Fruit fly (Drosophila melanogaster) whole organism, embryonic: ENCODE measurements around the gene CG42324.
A peak's percentile ranks its signal among the peaks of the same experiment; 100 is the strongest.

Source experiments
- Atf3 ChIP-seq: fragments of 200-800 bp; sonication (Bioruptor generic); optimal IDR thresholded peaks from 3 replicates; lab custom pipeline; 2016; ENCODE audit warnings: missing biosample characterization, missing genetic modification characterization
- Atf6 ChIP-seq: fragments of 200-800 bp; sonication (Bioruptor generic); IDR thresholded peaks from 2 replicates; pipeline ENCODE4 v1.3.6; 2022; ENCODE audit warnings: missing biosample characterization, missing genetic modification characterization
- CG11093 ChIP-seq: fragments of 200-800 bp; sonication (Bioruptor generic); IDR thresholded peaks from 3 replicates; pipeline ENCODE4 v1.3.6; 2022; ENCODE audit warnings: missing biosample characterization, missing genetic modification characterization
- CG12219 ChIP-seq: fragments of 200-800 bp; sonication (Bioruptor generic); optimal IDR thresholded peaks from 3 replicates; lab custom pipeline; 2018; ENCODE audit warnings: missing biosample characterization, mild to moderate bottlenecking, missing genetic modification characterization
- CG12391 ChIP-seq: fragments of 200-800 bp; sonication (Bioruptor generic); optimal IDR thresholded peaks from 3 replicates; lab custom pipeline; 2018; ENCODE audit warnings: missing biosample characterization, mild to moderate bottlenecking, missing genetic modification characterization, moderate library complexity
- CG12744 ChIP-seq: fragments of 200-800 bp; sonication (Bioruptor generic); optimal IDR thresholded peaks from 2 replicates; lab custom pipeline; 2016; ENCODE audit warnings: missing biosample characterization, missing genetic modification characterization
- CG18619 ChIP-seq: fragments of 200-800 bp; sonication (Bioruptor generic); optimal IDR thresholded peaks from 3 replicates; lab custom pipeline; 2017; ENCODE audit warnings: missing biosample characterization, mild to moderate bottlenecking, missing genetic modification characterization
- CG2116 ChIP-seq: fragments of 200-800 bp; sonication (Bioruptor generic); optimal IDR thresholded peaks from 3 replicates; lab custom pipeline; 2018; ENCODE audit warnings: missing biosample characterization, mild to moderate bottlenecking, missing genetic modification characterization
- CG31388 ChIP-seq: fragments of 200-800 bp; sonication (Bioruptor generic); optimal IDR thresholded peaks from 2 replicates; lab custom pipeline; 2016; ENCODE audit warnings: missing biosample characterization, missing genetic modification characterization
- CG31441 ChIP-seq: fragments of 200-800 bp; sonication (Bioruptor generic); IDR thresholded peaks from 2 replicates; pipeline ENCODE4 v1.3.6; 2022; ENCODE audit warnings: missing biosample characterization, missing genetic modification characterization
- CG3281 ChIP-seq: fragments of 200-800 bp; sonication (Bioruptor generic); optimal IDR thresholded peaks from 3 replicates; lab custom pipeline; 2017; ENCODE audit warnings: missing biosample characterization, mild to moderate bottlenecking, missing genetic modification characterization
- CG33213 ChIP-seq: fragments of 200-800 bp; sonication (Bioruptor generic); optimal IDR thresholded peaks from 3 replicates; lab custom pipeline; 2016; ENCODE audit warnings: missing biosample characterization, missing genetic modification characterization
- CG34376 ChIP-seq: fragments of 200-800 bp; sonication (Bioruptor generic); optimal IDR thresholded peaks from 2 replicates; lab custom pipeline; 2018; ENCODE audit warnings: missing biosample characterization, mild to moderate bottlenecking, missing genetic modification characterization
- CG3838 ChIP-seq: fragments of 200-800 bp; sonication (Bioruptor generic); optimal IDR thresholded peaks from 3 replicates; lab custom pipeline; 2016; ENCODE audit warnings: missing biosample characterization, missing genetic modification characterization
- CG4424 ChIP-seq: fragments of 200-800 bp; sonication (Bioruptor generic); optimal IDR thresholded peaks from 3 replicates; lab custom pipeline; 2016; ENCODE audit warnings: missing biosample characterization, missing genetic modification characterization
- CG7556 ChIP-seq: fragments of 200-800 bp; sonication (Bioruptor generic); optimal IDR thresholded peaks from 2 replicates; lab custom pipeline; 2017; ENCODE audit warnings: missing biosample characterization, mild to moderate bottlenecking, missing genetic modification characterization
- CG7839 ChIP-seq: fragments of 200-800 bp; sonication (Bioruptor generic); optimal IDR thresholded peaks from 3 replicates; lab custom pipeline; 2018; ENCODE audit warnings: missing biosample characterization, mild to moderate bottlenecking, missing genetic modification characterization, moderate library complexity
- CG8924 ChIP-seq: fragments of 200-800 bp; optimal IDR thresholded peaks from 3 replicates; lab custom pipeline; 2019; ENCODE audit warnings: missing biosample characterization, mild to moderate bottlenecking, missing genetic modification characterization, moderate library complexity
- CG9609 ChIP-seq: fragments of 200-800 bp; sonication (Bioruptor generic); optimal IDR thresholded peaks from 3 replicates; lab custom pipeline; 2016; ENCODE audit warnings: missing biosample characterization, missing genetic modification characterization
- CG9876 ChIP-seq: fragments of 200-800 bp; sonication (Bioruptor generic); optimal IDR thresholded peaks from 2 replicates; lab custom pipeline; 2016; ENCODE audit warnings: missing biosample characterization, missing genetic modification characterization
- CHES-1-like ChIP-seq: fragments of 200-800 bp; sonication (Bioruptor generic); optimal IDR thresholded peaks from 2 replicates; lab custom pipeline; 2016; ENCODE audit warnings: missing biosample characterization, missing genetic modification characterization
- D19B ChIP-seq: fragments of 200-800 bp; sonication (Bioruptor generic); optimal IDR thresholded peaks from 2 replicates; lab custom pipeline; 2017; ENCODE audit warnings: missing biosample characterization, mild to moderate bottlenecking, missing genetic modification characterization
- Deaf1 ChIP-seq: fragments of 200-800 bp; optimal IDR thresholded peaks from 3 replicates; lab custom pipeline; 2019; ENCODE audit warnings: missing biosample characterization, mild to moderate bottlenecking, missing genetic modification characterization, moderate library complexity
- Dp ChIP-seq: fragments of 200-800 bp; sonication (Bioruptor generic); optimal IDR thresholded peaks from 2 replicates; lab custom pipeline; 2018; ENCODE audit warnings: missing biosample characterization, mild to moderate bottlenecking, missing genetic modification characterization, moderate library complexity
- Elba2 ChIP-seq: fragments of 200-800 bp; sonication (Bioruptor generic); optimal IDR thresholded peaks from 3 replicates; lab custom pipeline; 2016; ENCODE audit warnings: missing biosample characterization, missing genetic modification characterization
- Hr3 ChIP-seq: fragments of 200-800 bp; sonication (Bioruptor generic); optimal IDR thresholded peaks from 3 replicates; lab custom pipeline; 2016; ENCODE audit warnings: missing biosample characterization, missing genetic modification characterization
- Hr51 ChIP-seq, 2 experiments: fragments of 200-800 bp; sonication (Bioruptor generic); optimal IDR thresholded peaks; 2 replicates in 1 of 2; 3 replicates in 1 of 2; lab custom pipeline; 2016 to 2018; ENCODE audit warnings: missing biosample characterization in 2 of 2, missing genetic modification characterization in 2 of 2, mild to moderate bottlenecking in 1 of 2, moderate library complexity in 1 of 2
- Hsf ChIP-seq: fragments of 200-800 bp; sonication (Bioruptor generic); optimal IDR thresholded peaks from 3 replicates; lab custom pipeline; 2016; ENCODE audit warnings: missing biosample characterization, missing genetic modification characterization
- Meics ChIP-seq: fragments of 200-800 bp; sonication (Bioruptor generic); optimal IDR thresholded peaks from 2 replicates; lab custom pipeline; 2017; ENCODE audit warnings: missing biosample characterization, mild to moderate bottlenecking, missing genetic modification characterization
- Mes4 ChIP-seq: fragments of 200-800 bp; sonication (Bioruptor generic); optimal IDR thresholded peaks from 2 replicates; lab custom pipeline; 2016; ENCODE audit warnings: missing biosample characterization, missing genetic modification characterization
- Nf-YB ChIP-seq: fragments of 200-800 bp; sonication (Bioruptor generic); optimal IDR thresholded peaks from 3 replicates; lab custom pipeline; 2019; ENCODE audit warnings: missing biosample characterization, mild to moderate bottlenecking, missing genetic modification characterization, moderate library complexity
- Optix ChIP-seq: fragments of 200-800 bp; sonication (Bioruptor generic); IDR thresholded peaks from 3 replicates; pipeline ENCODE4 v1.3.6; 2022; ENCODE audit warnings: missing biosample characterization, missing genetic modification characterization
- Sin3A ChIP-seq: fragments of >200 bp; optimal IDR thresholded peaks from 2 replicates; lab custom pipeline; 2018
- Sox102F ChIP-seq: fragments of 200-800 bp; sonication (Bioruptor generic); optimal IDR thresholded peaks from 2 replicates; lab custom pipeline; 2018; ENCODE audit warnings: missing biosample characterization, mild to moderate bottlenecking, missing genetic modification characterization, moderate library complexity
- Taf1 ChIP-seq: fragments of 200-800 bp; sonication (Bioruptor generic); IDR thresholded peaks from 2 replicates; pipeline ENCODE4 v1.3.6; 2022; ENCODE audit warnings: missing biosample characterization, missing genetic modification characterization
- bbx ChIP-seq: fragments of 200-800 bp; sonication (Bioruptor generic); IDR thresholded peaks from 2 replicates; pipeline ENCODE4 v1.3.6; 2022; ENCODE audit warnings: missing biosample characterization, missing genetic modification characterization; ENCODE audit not compliant: partially characterized antibody
- ci ChIP-seq: fragments of 200-800 bp; sonication (Bioruptor generic); IDR thresholded peaks from 3 replicates; pipeline ENCODE4 v1.3.6; 2022; ENCODE audit warnings: missing biosample characterization, missing genetic modification characterization
- dmrt11E ChIP-seq: fragments of 200-800 bp; sonication (Bioruptor generic); optimal IDR thresholded peaks from 3 replicates; lab custom pipeline; 2018; ENCODE audit warnings: missing biosample characterization, mild to moderate bottlenecking, missing genetic modification characterization, moderate library complexity
- fu2 ChIP-seq: fragments of 200-800 bp; sonication (Bioruptor generic); optimal IDR thresholded peaks from 2 replicates; lab custom pipeline; 2016; ENCODE audit warnings: missing biosample characterization, missing genetic modification characterization
- hbn ChIP-seq: fragments of 200-800 bp; sonication (Bioruptor generic); IDR thresholded peaks from 2 replicates; pipeline ENCODE4 v1.3.6; 2022; ENCODE audit warnings: missing biosample characterization, missing genetic modification characterization; ENCODE audit not compliant: partially characterized antibody
- mam ChIP-seq: fragments of 200-800 bp; sonication (Bioruptor generic); optimal IDR thresholded peaks from 3 replicates; lab custom pipeline; 2016; ENCODE audit warnings: missing biosample characterization, missing genetic modification characterization
- mld ChIP-seq: fragments of 200-800 bp; sonication (Bioruptor generic); IDR thresholded peaks from 3 replicates; pipeline ENCODE4 v1.3.6; 2022; ENCODE audit warnings: missing biosample characterization, missing genetic modification characterization; ENCODE audit not compliant: partially characterized antibody
- pan ChIP-seq, 4 experiments: fragments of >200 bp in 3 of 4; fragments of 200-800 bp in 1 of 4; sonication (Bioruptor generic) in 1 of 4; optimal IDR thresholded peaks in 3 of 4; IDR thresholded peaks in 1 of 4; 2 replicates each; pipeline versions ENCODE4 v1.3.6 to Lab custom; 2017 to 2022; ENCODE audit warnings: missing biosample characterization in 2 of 4, missing genetic modification characterization in 2 of 4, mixed read lengths in 1 of 4
- phol ChIP-seq: fragments of 200-800 bp; sonication (Bioruptor generic); optimal IDR thresholded peaks from 3 replicates; lab custom pipeline; 2018; ENCODE audit warnings: missing biosample characterization, mild to moderate bottlenecking, missing genetic modification characterization, moderate library complexity
- sens ChIP-seq: fragments of 200-800 bp; sonication (Bioruptor generic); peaks from one replicate; lab custom pipeline; 2016; ENCODE audit warnings: missing biosample characterization, missing genetic modification characterization
- seq ChIP-seq: fragments of 200-800 bp; sonication (Bioruptor generic); IDR thresholded peaks from 2 replicates; pipeline ENCODE4 v1.3.6; 2022; ENCODE audit warnings: missing biosample characterization, missing genetic modification characterization
- sisA ChIP-seq: fragments of 200-800 bp; sonication (Bioruptor generic); IDR thresholded peaks from 2 replicates; pipeline ENCODE4 v1.3.6; 2022; ENCODE audit warnings: missing biosample characterization, missing genetic modification characterization
- slbo ChIP-seq: fragments of 200-800 bp; sonication (Bioruptor generic); IDR thresholded peaks from 2 replicates; pipeline ENCODE4 v1.3.6; 2022; ENCODE audit warnings: missing biosample characterization, missing genetic modification characterization
- unpg ChIP-seq: fragments of 200-800 bp; sonication (Bioruptor generic); optimal IDR thresholded peaks from 3 replicates; lab custom pipeline; 2018; ENCODE audit warnings: missing biosample characterization, mild to moderate bottlenecking, missing genetic modification characterization, moderate library complexity
- wek ChIP-seq: fragments of 200-800 bp; sonication (Bioruptor generic); optimal IDR thresholded peaks from 3 replicates; lab custom pipeline; 2018; ENCODE audit warnings: missing biosample characterization, mild to moderate bottlenecking, missing genetic modification characterization, moderate library complexity
- z ChIP-seq: fragments of 200-800 bp; sonication (Bioruptor generic); IDR thresholded peaks from 3 replicates; pipeline ENCODE4 v1.3.6; 2022; ENCODE audit warnings: missing biosample characterization, missing genetic modification characterization

CG42324 gene

DNA sequence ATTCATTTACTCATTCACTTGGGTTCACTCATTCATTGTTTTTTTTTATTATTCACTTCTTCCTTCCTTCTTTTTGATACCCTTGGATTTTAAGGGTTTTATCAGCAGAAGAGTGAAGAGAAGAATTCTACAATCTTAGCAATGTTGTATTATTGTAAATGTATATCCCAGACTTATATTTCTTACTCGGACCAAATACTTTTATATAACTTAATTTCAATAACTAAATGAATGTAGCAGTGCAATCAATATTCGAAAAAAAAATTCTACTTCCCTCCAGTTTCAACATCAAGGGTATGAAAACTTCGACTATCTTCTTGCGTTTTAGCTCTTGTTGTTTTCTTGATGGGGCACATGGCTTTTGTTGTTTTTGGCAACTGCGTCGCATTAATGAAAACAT is 21.8 kb upstream of the CG42324 start (continued):
- peak; percentile 10 for TF ChIP-seq Hsf
- no peak for TF ChIP-seq CG34376 (GFP tag; lab: Kevin White, UChicago)
- peak; percentile 9 for TF ChIP-seq Meics (GFP tag; lab: Kevin White, UChicago)
- no peak for TF ChIP-seq CHES-1-like
- no peak for TF ChIP-seq sisA
- TF ChIP-seq Mes4 = no peak
- TF ChIP-seq CG11093 (GFP tag; lab: Robert Waterston, UW) = no peak
- TF ChIP-seq CG12219 = peak; percentile 35
- TF ChIP-seq Taf1 (GFP tag; lab: Robert Waterston, UW) = no peak
- TF ChIP-seq hbn = no peak
- TF ChIP-seq mam (GFP tag; lab: Kevin White, UChicago) = peak; percentile 42
- TF ChIP-seq CG12744 (GFP tag; lab: Kevin White, UChicago) = peak; percentile 20
- TF ChIP-seq pan (optimal IDR thresholded peaks at IDR 0.05; lab: Kevin White, UChicago) = peak in 1 of 2 experiments; percentile 33
- TF ChIP-seq pan (GFP tag; optimal IDR thresholded peaks at IDR 0.05 in 1 of 2, IDR thresholded peaks at IDR 0.05 in 1 of 2) = no peak
- no peak for TF ChIP-seq CG31388 (GFP tag; lab: Kevin White, UChicago)
- TF ChIP-seq CG18619 (GFP tag; lab: Kevin White, UChicago) = peak; percentile 25
- TF ChIP-seq CG31441 (GFP tag; lab: Robert Waterston, UW) = 0 out of 2 replicates have a peak, but pooled peaks have one; percentile 16
- TF ChIP-seq ci (GFP tag; lab: Robert Waterston, UW) = 0 out of 3 replicates have a peak, but pooled peaks have one; percentile 11
- no peak for TF ChIP-seq wek (GFP tag; lab: Kevin White, UChicago)
- TF ChIP-seq CG12391 (tag; lab: Kevin White, UChicago) = peak; percentile 53
- peak; percentile 1 for TF ChIP-seq Nf-YB
- TF ChIP-seq Sox102F (GFP tag; lab: Kevin White, UChicago) = peak; percentile 50
- TF ChIP-seq D19B (GFP tag; lab: Kevin White, UChicago) = peak; percentile 92
- no peak for TF ChIP-seq Sin3A
- peak; percentile 5 for TF ChIP-seq Deaf1 (tag; lab: Kevin White, UChicago)
- no peak for TF ChIP-seq CG4424 (GFP tag; lab: Kevin White, UChicago)
- TF ChIP-seq mld (GFP tag; lab: Robert Waterston, UW) = no peak
- TF ChIP-seq dmrt11E (tag; lab: Kevin White, UChicago) = peak; percentile 57
- no peak for TF ChIP-seq bbx (GFP tag; lab: Robert Waterston, UW)
- TF ChIP-seq Dp (GFP tag; lab: Kevin White, UChicago) = no peak
- TF ChIP-seq CG8924 = peak; percentile 63
- TF ChIP-seq unpg (GFP tag; lab: Kevin White, UChicago) = peak; percentile 32
- no peak for TF ChIP-seq Elba2 (GFP tag; lab: Kevin White, UChicago)
- TF ChIP-seq CG9609 (GFP tag; lab: Kevin White, UChicago) = peak; percentile 4
- peak; percentile 67 for TF ChIP-seq slbo (GFP tag; lab: Robert Waterston, UW)
- no peak for TF ChIP-seq seq (GFP tag; lab: Robert Waterston, UW)
- peak; percentile 34 for TF ChIP-seq Hr3 (GFP tag; lab: Kevin White, UChicago)
- peak; percentile 47; the same call in 1 of the 2 replicates for TF ChIP-seq Atf6 (GFP tag; lab: Robert Waterston, UW)
- no peak for TF ChIP-seq CG33213
- TF ChIP-seq CG3838 (GFP tag; lab: Kevin White, UChicago) = peak; percentile 17
- peak; percentile 14 for TF ChIP-seq Atf3 (GFP tag; lab: Kevin White, UChicago)
- TF ChIP-seq Optix = no peak
- peak; percentile 54 for TF ChIP-seq CG7556 (GFP tag; lab: Kevin White, UChicago)
- TF ChIP-seq Hr51 (GFP tag; optimal IDR thresholded peaks at IDR 0.05; lab: Kevin White, UChicago) = peak in 1 of 2 experiments; percentile 47
- TF ChIP-seq fu2 (GFP tag; lab: Kevin White, UChicago) = peak; percentile 33
- peak; percentile 82 for TF ChIP-seq sens (GFP tag; lab: Kevin White, UChicago)
- no peak for TF ChIP-seq CG2116 (GFP tag; lab: Kevin White, UChicago)
- TF ChIP-seq CG3281 (GFP tag; lab: Kevin White, UChicago) = peak; percentile 16
- TF ChIP-seq CG9876 (GFP tag; lab: Kevin White, UChicago) = no peak
- TF ChIP-seq phol = peak; percentile 13
- TF ChIP-seq z (GFP tag; lab: Robert Waterston, UW) = 0 out of 3 replicates have a peak, but pooled peaks have one; percentile 29
- TF ChIP-seq CG7839 (tag; lab: Kevin White, UChicago) = peak; percentile 46
